Worm (Caenorhabditis elegans): Measurements from ENCODE around the gene zipt-2.3.

The zipt-2.3 gene

DNA sequence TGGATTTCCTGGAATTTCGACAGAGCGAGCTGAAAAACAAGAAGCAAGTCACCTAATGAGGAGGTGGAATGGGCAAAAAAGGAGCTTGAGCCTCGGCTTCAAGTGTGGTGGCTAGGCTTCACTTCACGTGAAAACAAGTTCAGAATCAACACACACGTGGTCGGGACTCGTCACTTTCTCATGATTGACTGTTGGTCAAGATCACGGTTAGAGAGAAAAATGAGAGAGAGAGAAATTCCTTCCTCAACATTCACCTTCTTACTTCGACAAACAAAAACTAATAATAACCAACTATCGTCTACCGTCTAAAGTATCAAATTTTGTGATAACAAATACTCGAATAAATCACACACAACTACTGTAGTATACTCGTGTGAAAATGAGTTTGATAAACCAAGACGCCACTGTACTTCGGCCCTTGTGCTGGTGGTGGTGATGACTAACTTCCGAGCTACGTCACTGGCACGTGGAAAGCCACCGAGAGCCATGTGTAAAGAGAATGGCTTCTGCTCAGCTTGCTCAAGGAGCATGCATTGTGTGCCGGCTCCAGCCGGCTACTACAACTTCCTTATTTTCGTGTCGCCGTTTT lies 42.0 kb downstream of the zipt-2.3 start:
- TF ChIP-seq lin-13 (tag; optimal IDR thresholded peaks at IDR 0.05) (no peak), tbx-8 (GFP tag; optimal IDR thresholded peaks at IDR 0.05) (no peak), ceh-39 (tag; optimal IDR thresholded peaks at IDR 0.05) (no peak), ceh-43 (GFP tag; optimal IDR thresholded peaks at IDR 0.05) (no peak), unc-62 (GFP tag; optimal IDR thresholded peaks at IDR 0.05) (no peak), lin-32 (GFP tag; optimal IDR thresholded peaks at IDR 0.05) (no peak), ztf-11 (tag; optimal IDR thresholded peaks at IDR 0.05) (no peak), elt-1 (tag; optimal IDR thresholded peaks at IDR 0.05; ENCODE audit: borderline replicate concordance, insufficient read depth) (no peak), blmp-1 (tag; optimal IDR thresholded peaks at IDR 0.05) (no peak), nhr-2 (tag; optimal IDR thresholded peaks at IDR 0.05) (no peak), flh-1 (GFP tag; optimal IDR thresholded peaks at IDR 0.05) (no peak), sptf-1 (tag; optimal IDR thresholded peaks at IDR 0.05) (no peak), ces-1 (GFP tag; optimal IDR thresholded peaks at IDR 0.05) (no peak), lsy-2 (tag; optimal IDR thresholded peaks at IDR 0.05) (no peak), nhr-28 (tag; optimal IDR thresholded peaks at IDR 0.05) (no peak), nhr-237 (tag; optimal IDR thresholded peaks at IDR 0.05) (no peak)

DNA sequence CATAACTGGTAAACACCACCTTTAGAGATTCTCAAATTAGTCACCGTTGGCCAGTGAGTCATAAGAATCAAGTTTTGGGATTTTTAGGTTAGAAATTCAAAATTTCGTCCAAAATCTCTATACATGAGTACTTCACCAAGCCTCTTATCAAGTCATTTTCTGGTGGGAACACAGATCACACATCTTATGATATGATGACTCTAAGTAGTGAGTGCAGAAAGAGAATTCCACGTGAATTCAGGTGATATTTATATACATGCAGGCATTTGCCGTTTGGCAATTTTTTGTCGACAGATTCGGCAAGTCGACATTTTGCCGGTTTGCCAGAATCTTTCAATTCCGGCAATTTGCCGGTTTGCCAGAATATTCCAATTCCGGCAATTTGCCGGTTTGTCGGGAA lies 43.6 kb downstream of the zipt-2.3 start:
- TF ChIP-seq ham-2 (GFP tag; optimal IDR thresholded peaks at IDR 0.05) (no peak), cnd-1 (tag; optimal IDR thresholded peaks at IDR 0.05) (no peak), ceh-43 (GFP tag; optimal IDR thresholded peaks at IDR 0.05) (no peak), blmp-1 (tag; optimal IDR thresholded peaks at IDR 0.05) (no peak), mab-5 (tag; optimal IDR thresholded peaks at IDR 0.05) (no peak), mls-2 (tag; optimal IDR thresholded peaks at IDR 0.05) (no peak), elt-1 (tag; optimal IDR thresholded peaks at IDR 0.05; ENCODE audit: borderline replicate concordance, insufficient read depth) (no peak), ceh-83 (GFP tag; optimal IDR thresholded peaks at IDR 0.05) (no peak), lin-13 (tag; optimal IDR thresholded peaks at IDR 0.05) (no peak)

ce11 chrII:13670707-13671295 lies 44.9 kb downstream of the zipt-2.3 start:
- TF ChIP-seq mep-1 (tag; optimal IDR thresholded peaks at IDR 0.05) = no peak
- no peak for TF ChIP-seq snpc-4 (tag; optimal IDR thresholded peaks at IDR 0.05)

- no peak for TF ChIP-seq flh-1 (GFP tag; optimal IDR thresholded peaks at IDR 0.05)
- TF ChIP-seq cnd-1 (tag; optimal IDR thresholded peaks at IDR 0.05) = no peak
- no peak for TF ChIP-seq ceh-83 (GFP tag; optimal IDR thresholded peaks at IDR 0.05)
Observed at ce11 chrII:13668844-13669441, 46.7 kb downstream of the zipt-2.3 start, which contains the start of gene C31C9.7. C31C9.7 (plus strand) TSS chrII:13669104.

DNA sequence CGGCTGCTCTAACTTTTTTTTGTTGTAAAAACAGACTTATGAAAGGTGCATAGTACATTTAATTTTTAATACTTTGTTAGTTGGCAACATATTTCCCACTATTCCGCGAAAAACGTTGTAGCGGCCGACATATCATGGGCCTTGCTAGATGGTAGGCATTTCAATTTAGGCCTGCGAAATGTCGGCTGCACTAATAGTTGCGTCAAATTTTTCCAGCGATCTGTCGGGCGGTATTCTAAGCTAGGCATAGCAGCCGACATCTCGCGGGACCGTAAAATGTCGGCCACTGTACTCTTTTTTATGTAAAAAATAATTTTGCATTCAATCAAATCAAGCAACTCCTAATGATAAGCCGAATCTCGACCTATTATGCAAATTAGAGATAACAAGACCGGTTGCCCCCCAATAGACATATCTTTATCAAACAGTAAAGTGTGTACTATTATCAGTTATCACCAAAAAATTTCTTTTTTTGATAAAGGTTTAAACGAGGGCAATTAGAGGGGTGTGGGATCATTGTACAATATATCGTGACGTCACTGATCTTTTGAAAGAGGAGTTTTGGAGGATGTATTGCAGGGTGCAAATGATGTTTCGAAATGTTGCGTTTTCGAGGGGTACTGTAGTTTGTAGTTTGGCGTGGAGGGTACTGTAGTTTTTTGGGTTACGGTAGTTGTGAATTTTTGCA lies 50.5 kb downstream of the zipt-2.3 start:
- no peak for TF ChIP-seq sptf-1 (tag; optimal IDR thresholded peaks at IDR 0.05)
- TF ChIP-seq elt-3 (tag; optimal IDR thresholded peaks at IDR 0.05) = peak; percentile 47
- TF ChIP-seq mep-1 (tag; optimal IDR thresholded peaks at IDR 0.05) = no peak
- no peak for TF ChIP-seq nhr-12 (tag; optimal IDR thresholded peaks at IDR 0.05)
- no peak for TF ChIP-seq bed-3 (GFP tag; optimal IDR thresholded peaks at IDR 0.05)
- no peak for TF ChIP-seq lin-32 (GFP tag; optimal IDR thresholded peaks at IDR 0.05)

DNA sequence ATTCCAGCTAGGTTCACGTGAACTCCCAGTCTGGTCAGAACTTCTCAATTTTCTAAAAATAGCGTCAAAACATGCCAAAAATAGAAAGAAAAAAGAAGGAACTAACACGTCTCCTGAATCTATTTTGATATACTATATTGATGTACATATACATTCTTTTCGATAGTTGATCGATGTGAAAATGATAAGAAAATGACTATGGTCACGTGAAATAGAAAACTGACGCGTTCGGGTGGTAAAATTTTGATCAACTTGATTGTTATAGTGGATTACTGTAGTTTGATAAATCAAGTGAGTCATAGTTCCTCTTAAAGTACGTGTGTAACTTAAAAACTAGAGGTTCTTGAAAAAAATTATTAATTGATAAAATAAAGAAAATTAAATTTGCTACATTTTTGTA lies 51.3 kb downstream of the zipt-2.3 start:
- no peak for TF ChIP-seq snpc-4 (tag; optimal IDR thresholded peaks at IDR 0.05)
- TF ChIP-seq tbx-8 (GFP tag; optimal IDR thresholded peaks at IDR 0.05) = no peak
